Worm (Caenorhabditis elegans): Measurements from ENCODE around the gene R04F11.5.

R04F11.5 gene

DNA sequence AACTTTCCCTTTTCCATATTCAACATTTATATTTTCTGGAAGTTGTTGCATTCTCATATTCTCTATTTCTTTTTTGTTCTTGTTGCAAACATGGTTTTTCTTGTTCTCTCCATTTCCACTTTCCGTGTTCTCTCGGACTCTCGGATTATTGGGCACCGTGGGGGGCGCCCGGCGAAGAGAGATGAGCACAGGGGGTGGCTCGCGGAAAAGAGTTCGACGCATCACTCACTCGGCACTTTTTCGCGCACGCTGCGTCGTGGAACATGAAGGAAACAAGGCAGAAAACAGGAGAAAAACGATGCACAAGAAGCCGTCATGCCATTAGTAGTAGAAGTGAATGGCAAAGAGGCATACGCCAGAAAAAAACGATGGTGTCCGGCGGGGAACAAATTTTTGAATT, 8.8 kb upstream of the R04F11.5 start:
- TF ChIP-seq sem-4 (tag; optimal IDR thresholded peaks at IDR 0.05) (no peak), mab-5 (tag; optimal IDR thresholded peaks at IDR 0.05) (peak; percentile 9), unc-55 (GFP tag; optimal IDR thresholded peaks at IDR 0.05) (peak; percentile 6), C34F6.9 (tag; optimal IDR thresholded peaks at IDR 0.05) (peak; percentile 15), ceh-82 (tag; optimal IDR thresholded peaks at IDR 0.05) (no peak)

DNA sequence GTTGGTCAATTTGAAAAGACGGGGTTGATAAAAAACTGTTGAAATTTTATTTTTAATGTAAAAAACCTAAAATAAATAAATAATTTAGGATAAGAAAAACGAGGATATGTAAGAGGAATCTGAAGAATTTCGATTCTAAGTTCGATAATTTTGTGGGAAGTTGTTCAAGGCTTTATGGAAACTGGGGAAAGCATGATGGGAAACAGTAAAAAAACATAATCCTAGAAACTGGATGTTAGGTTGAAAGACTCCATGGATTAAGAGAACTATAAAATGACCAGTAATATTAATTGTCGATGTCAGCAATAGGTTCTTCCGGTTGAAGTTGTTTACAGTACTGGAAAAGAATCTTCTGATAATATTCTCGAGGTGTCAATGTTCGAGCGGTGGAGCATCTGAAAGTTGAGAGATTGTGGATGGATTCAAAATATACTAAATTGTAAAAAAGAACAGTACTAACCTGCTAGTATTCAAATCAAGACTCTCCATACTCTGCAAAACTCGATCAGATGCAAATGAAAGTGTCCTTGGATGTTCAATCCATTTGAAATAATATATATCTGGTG, 2.5 kb upstream of the R04F11.5 start:
- TF ChIP-seq sma-9 (GFP tag; optimal IDR thresholded peaks at IDR 0.05) (peak; percentile 26), sma-9 (tag; optimal IDR thresholded peaks at IDR 0.05) (no peak), nhr-21 (tag; optimal IDR thresholded peaks at IDR 0.05) (peak; percentile 15), lsy-2 (tag; optimal IDR thresholded peaks at IDR 0.05) (peak in 1 of 2 experiments; percentile 18), lin-39 (tag; optimal IDR thresholded peaks at IDR 0.05) (no peak)

DNA sequence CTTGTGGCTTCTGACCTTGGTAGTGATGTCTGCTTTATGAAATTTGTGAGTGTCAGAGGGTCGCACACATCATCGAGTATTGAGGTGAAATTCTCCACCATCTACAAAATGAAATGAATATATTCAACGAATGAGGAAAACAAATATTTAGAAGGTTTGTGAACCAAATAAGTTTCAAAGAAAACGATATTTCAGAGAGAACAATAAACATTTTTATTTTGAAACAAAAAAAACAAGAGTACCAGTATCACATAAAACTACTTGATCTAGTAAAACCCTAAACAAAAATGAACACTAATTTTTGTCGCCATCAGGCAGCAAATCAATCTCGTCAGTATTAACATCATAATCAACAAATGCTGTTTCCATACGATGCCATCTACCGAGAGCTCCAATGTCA, 739 bp downstream of the R04F11.5 start, which contains the start of gene R04F11.3:
Gene R04F11.3 (minus strand): TSS at position 101 of the 400 bp plus-strand sequence.
- TF ChIP-seq Y55F3AM.14 (GFP tag; optimal IDR thresholded peaks at IDR 0.05) (no peak), ceh-16 (tag; optimal IDR thresholded peaks at IDR 0.05) (no peak), F13H6.1 (tag; optimal IDR thresholded peaks at IDR 0.05) (no peak), ama-1 (optimal IDR thresholded peaks at IDR 0.05) (no peak), lin-13 (GFP tag; optimal IDR thresholded peaks at IDR 0.05) (no peak), mab-5 (tag; optimal IDR thresholded peaks at IDR 0.05) (no peak), mdl-1 (tag; optimal IDR thresholded peaks at IDR 0.05) (no peak), ztf-11 (tag; optimal IDR thresholded peaks at IDR 0.05) (no peak), snpc-4 (tag; optimal IDR thresholded peaks at IDR 0.05) (no peak), lsy-2 (tag; optimal IDR thresholded peaks at IDR 0.05) (no peak), nhr-10 (tag; optimal IDR thresholded peaks at IDR 0.05) (no peak), nhr-23 (tag; optimal IDR thresholded peaks at IDR 0.05) (no peak), unc-39 (tag; optimal IDR thresholded peaks at IDR 0.05) (no peak), blmp-1 (tag; optimal IDR thresholded peaks at IDR 0.05; ENCODE audit: insufficient read depth) (no peak), nhr-11 (tag; optimal IDR thresholded peaks at IDR 0.05) (no peak), sma-9 (GFP tag; optimal IDR thresholded peaks at IDR 0.05) (no peak), sma-9 (tag; optimal IDR thresholded peaks at IDR 0.05) (no peak), alr-1 (tag; optimal IDR thresholded peaks at IDR 0.05) (no peak), elt-1 (tag; optimal IDR thresholded peaks at IDR 0.05) (no peak), dmd-4 (tag; optimal IDR thresholded peaks at IDR 0.05) (no peak), elt-3 (tag; optimal IDR thresholded peaks at IDR 0.05) (no peak)

ce11 chrV:12316076-12316475, 1.7 kb downstream of the R04F11.5 start:
- no peak for TF ChIP-seq lin-39 (tag; optimal IDR thresholded peaks at IDR 0.05)
- TF ChIP-seq elt-1 (tag; optimal IDR thresholded peaks at IDR 0.05), result no peak

ce11 chrV:12314413-12314812, 3.4 kb downstream of the R04F11.5 start:
- TF ChIP-seq ceh-16 (tag; optimal IDR thresholded peaks at IDR 0.05), result no peak
- TF ChIP-seq unc-39 (tag; optimal IDR thresholded peaks at IDR 0.05), result no peak
- TF ChIP-seq zag-1 (tag; optimal IDR thresholded peaks at IDR 0.05), result peak; percentile 33
- TF ChIP-seq sma-9 (GFP tag; optimal IDR thresholded peaks at IDR 0.05), result no peak
- TF ChIP-seq sma-9 (tag; optimal IDR thresholded peaks at IDR 0.05), result no peak
- no peak for TF ChIP-seq R02D3.7 (tag; optimal IDR thresholded peaks at IDR 0.05)
- TF ChIP-seq alr-1 (tag; optimal IDR thresholded peaks at IDR 0.05), result no peak
- no peak for TF ChIP-seq ztf-4 (tag; optimal IDR thresholded peaks at IDR 0.05)
- TF ChIP-seq nhr-25 (tag; optimal IDR thresholded peaks at IDR 0.05), result no peak
- no peak for TF ChIP-seq skn-1 (tag; optimal IDR thresholded peaks at IDR 0.05)
- no peak for TF ChIP-seq nhr-6 (tag; optimal IDR thresholded peaks at IDR 0.05)
- no peak for TF ChIP-seq Y55F3AM.14 (GFP tag; optimal IDR thresholded peaks at IDR 0.05)
- TF ChIP-seq nhr-11 (tag; optimal IDR thresholded peaks at IDR 0.05), result no peak
- no peak for TF ChIP-seq ceh-82 (tag; optimal IDR thresholded peaks at IDR 0.05)
- TF ChIP-seq snpc-4 (tag; optimal IDR thresholded peaks at IDR 0.05), result no peak
- no peak for TF ChIP-seq gmeb-1 (tag; optimal IDR thresholded peaks at IDR 0.05)
- TF ChIP-seq lsy-2 (tag; optimal IDR thresholded peaks at IDR 0.05), result peak in 1 of 2 experiments; percentile 38
- TF ChIP-seq ztf-11 (tag; optimal IDR thresholded peaks at IDR 0.05), result no peak
- TF ChIP-seq lin-13 (GFP tag; optimal IDR thresholded peaks at IDR 0.05), result no peak
- TF ChIP-seq ztf-1 (GFP tag; conservative IDR thresholded peaks at IDR 0.05), result no peak
- no peak for TF ChIP-seq lin-39 (tag; optimal IDR thresholded peaks at IDR 0.05)
- TF ChIP-seq egl-27 (tag; optimal IDR thresholded peaks at IDR 0.05), result no peak
- no peak for TF ChIP-seq dmd-4 (tag; optimal IDR thresholded peaks at IDR 0.05)
- peak; percentile 18 for TF ChIP-seq nhr-129 (tag; optimal IDR thresholded peaks at IDR 0.05)
- TF ChIP-seq lin-11 (tag; optimal IDR thresholded peaks at IDR 0.05), result no peak
- no peak for TF ChIP-seq aly-2 (tag; optimal IDR thresholded peaks at IDR 0.05)
- no peak for TF ChIP-seq crh-2 (tag; optimal IDR thresholded peaks at IDR 0.05)
- no peak for TF ChIP-seq nhr-77 (tag; optimal IDR thresholded peaks at IDR 0.05)
- no peak for TF ChIP-seq mbf-1 (tag; optimal IDR thresholded peaks at IDR 0.05)
- no peak for TF ChIP-seq elt-3 (tag; optimal IDR thresholded peaks at IDR 0.05)
- no peak for TF ChIP-seq blmp-1 (tag; optimal IDR thresholded peaks at IDR 0.05; ENCODE audit: insufficient read depth)
- TF ChIP-seq nhr-21 (tag; optimal IDR thresholded peaks at IDR 0.05), result no peak
- peak; percentile 41 for TF ChIP-seq C34F6.9 (tag; optimal IDR thresholded peaks at IDR 0.05)
- no peak for TF ChIP-seq sem-4 (tag; optimal IDR thresholded peaks at IDR 0.05)
- no peak for TF ChIP-seq peb-1 (tag; optimal IDR thresholded peaks at IDR 0.05)
- no peak for TF ChIP-seq nhr-23 (tag; optimal IDR thresholded peaks at IDR 0.05)
- TF ChIP-seq unc-55 (GFP tag; optimal IDR thresholded peaks at IDR 0.05), result peak; percentile 54

Measured in whole organism, L2 larva.